Worm (Caenorhabditis elegans) whole organism, L4 larva: Measurements from ENCODE around the gene saeg-1.

Experiments used
- D1046.2 ChIP-seq: fragments of 200-800 bp; sonication (Bioruptor generic); IDR thresholded peaks from 2 replicates; pipeline ENCODE4 v1.3.6; 2022; ENCODE audit warnings: missing genetic modification characterization, missing compliant biosample characterization
- F10B5.3 ChIP-seq: sonication (generic microtip); optimal IDR thresholded peaks from 2 replicates; lab custom pipeline; 2016; ENCODE audit warnings: mild to moderate bottlenecking, missing genetic modification characterization, missing compliant biosample characterization
- R02D3.7 ChIP-seq: fragments of 150-350 bp; sonication (generic microtip); optimal IDR thresholded peaks from 3 replicates; lab custom pipeline; 2014; ENCODE audit warnings: missing biosample characterization, missing genetic modification characterization
- T20F7.1 ChIP-seq: fragments of 200-800 bp; sonication (Bioruptor generic); optimal IDR thresholded peaks from 2 replicates; lab custom pipeline; 2018; ENCODE audit warnings: mild to moderate bottlenecking, missing genetic modification characterization, missing compliant biosample characterization
- T26A8.4 ChIP-seq: fragments of 200-800 bp; sonication (Bioruptor generic); IDR thresholded peaks from 2 replicates; pipeline ENCODE4 v1.3.6; 2022; ENCODE audit warnings: missing genetic modification characterization, missing compliant biosample characterization
- Y105C5A.15 ChIP-seq: fragments of 200-800 bp; sonication (Bioruptor generic); IDR thresholded peaks from 2 replicates; pipeline ENCODE4 v1.3.6; 2022; ENCODE audit warnings: missing genetic modification characterization, missing compliant biosample characterization
- Y75B8A.6 ChIP-seq: fragments of 200-800 bp; sonication (Bioruptor generic); IDR thresholded peaks from 2 replicates; pipeline ENCODE4 v1.3.6; 2022; ENCODE audit warnings: missing genetic modification reagents, missing genetic modification characterization, missing compliant biosample characterization
- ZK337.2 ChIP-seq: fragments of 200-800 bp; sonication (Bioruptor generic); IDR thresholded peaks from 2 replicates; pipeline ENCODE4 v1.3.6; 2022; ENCODE audit warnings: missing genetic modification reagents, missing genetic modification characterization, missing compliant biosample characterization
- aha-1 ChIP-seq: fragments of 150-350 bp; peaks from one replicate; lab custom pipeline; 2014; ENCODE audit warnings: missing biosample characterization, missing genetic modification characterization
- ama-1 ChIP-seq: fragments of 150-350 bp; optimal IDR thresholded peaks from 2 replicates; lab custom pipeline; 2014; ENCODE audit warnings: inconsistent platforms, mixed read lengths
- ceh-62 ChIP-seq: sonication (generic microtip); optimal IDR thresholded peaks from 2 replicates; lab custom pipeline; 2017; ENCODE audit warnings: missing biosample characterization, missing genetic modification characterization
- ceh-82 ChIP-seq: sonication (generic microtip); optimal IDR thresholded peaks from 2 replicates; lab custom pipeline; 2017; ENCODE audit warnings: missing biosample characterization, missing genetic modification characterization
- daf-12 ChIP-seq: fragments of 150-350 bp; optimal IDR thresholded peaks from 2 replicates; lab custom pipeline; 2014; ENCODE audit warnings: missing biosample characterization, missing genetic modification reagents, missing genetic modification characterization
- daf-19 ChIP-seq: fragments of 200-800 bp; sonication (Bioruptor generic); conservative IDR thresholded peaks from 2 replicates; pipeline ENCODE4 v1.3.6; 2022; ENCODE audit warnings: missing genetic modification characterization, missing compliant biosample characterization
- dmd-6 ChIP-seq: fragments of 200-800 bp; sonication (Bioruptor generic); IDR thresholded peaks from 2 replicates; pipeline ENCODE4 v1.3.6; 2022; ENCODE audit warnings: missing genetic modification reagents, missing genetic modification characterization, missing compliant biosample characterization
- dmd-9 ChIP-seq: fragments of 200-800 bp; sonication (Bioruptor generic); IDR thresholded peaks from 2 replicates; pipeline ENCODE4 v1.3.6; 2022; ENCODE audit warnings: missing genetic modification reagents, missing genetic modification characterization, missing compliant biosample characterization
- dpl-1 ChIP-seq: fragments of 150-350 bp; optimal IDR thresholded peaks from 2 replicates; lab custom pipeline; 2014; ENCODE audit warnings: missing biosample characterization, missing genetic modification reagents, missing genetic modification characterization
- duxl-1 ChIP-seq: sonication (generic microtip); optimal IDR thresholded peaks from 2 replicates; lab custom pipeline; 2016; ENCODE audit warnings: mild to moderate bottlenecking, missing genetic modification characterization, moderate library complexity, missing compliant biosample characterization; ENCODE audit not compliant: poor library complexity
- egl-27 ChIP-seq: sonication (generic microtip); optimal IDR thresholded peaks from 3 replicates; lab custom pipeline; 2017; ENCODE audit warnings: missing biosample characterization, missing genetic modification reagents, missing genetic modification characterization
- fos-1 ChIP-seq: fragments of 150-350 bp; optimal IDR thresholded peaks from 2 replicates; lab custom pipeline; 2014; ENCODE audit warnings: missing biosample characterization, missing genetic modification characterization
- gei-8 ChIP-seq: fragments of 200-800 bp; sonication (Bioruptor generic); optimal IDR thresholded peaks from 2 replicates; lab custom pipeline; 2018; ENCODE audit warnings: mild to moderate bottlenecking, missing genetic modification characterization, missing compliant biosample characterization
- hlh-30 ChIP-seq: sonication (generic microtip); optimal IDR thresholded peaks from 2 replicates; lab custom pipeline; 2017; ENCODE audit warnings: antibody characterized with exemption, mild to moderate bottlenecking, missing genetic modification characterization, missing compliant biosample characterization; ENCODE audit not compliant: insufficient read depth
- hmg-1.1 ChIP-seq: fragments of 200-800 bp; sonication (Bioruptor generic); IDR thresholded peaks from 2 replicates; pipeline ENCODE4 v1.3.6; 2022; ENCODE audit warnings: missing genetic modification reagents, missing genetic modification characterization, missing compliant biosample characterization
- lir-3 ChIP-seq: sonication (generic microtip); optimal IDR thresholded peaks from 2 replicates; lab custom pipeline; 2016; ENCODE audit warnings: mild to moderate bottlenecking, missing genetic modification characterization, missing compliant biosample characterization
- mdl-1 ChIP-seq, 2 experiments: fragments of 150-350 bp in 1 of 2; sonication (generic microtip) in 1 of 2; optimal IDR thresholded peaks; 2 replicates each; lab custom pipeline; 2014 to 2017; ENCODE audit warnings: missing biosample characterization in 2 of 2, missing genetic modification characterization in 2 of 2
- mxl-3 ChIP-seq: fragments of 200-800 bp; sonication (Bioruptor generic); optimal IDR thresholded peaks from 2 replicates; lab custom pipeline; 2018; ENCODE audit warnings: mild to moderate bottlenecking, missing genetic modification characterization, missing compliant biosample characterization
- nhr-10 ChIP-seq: fragments of 150-350 bp; optimal IDR thresholded peaks from 2 replicates; lab custom pipeline; 2014; ENCODE audit warnings: missing biosample characterization, missing genetic modification characterization
- nhr-102 ChIP-seq: sonication (generic microtip); optimal IDR thresholded peaks from 2 replicates; lab custom pipeline; 2016; ENCODE audit warnings: mild to moderate bottlenecking, missing genetic modification characterization, moderate library complexity, missing compliant biosample characterization
- nhr-237 ChIP-seq: sonication (generic microtip); optimal IDR thresholded peaks from 2 replicates; lab custom pipeline; 2017; ENCODE audit warnings: missing biosample characterization, missing genetic modification characterization
- nhr-76 ChIP-seq: fragments of 150-350 bp; optimal IDR thresholded peaks from 2 replicates; lab custom pipeline; 2014; ENCODE audit warnings: missing biosample characterization, missing genetic modification characterization
- pqm-1 ChIP-seq: sonication (generic microtip); optimal IDR thresholded peaks from 2 replicates; lab custom pipeline; 2017; ENCODE audit warnings: missing biosample characterization, missing genetic modification characterization
- rbr-2 ChIP-seq: sonication (generic microtip); optimal IDR thresholded peaks from 2 replicates; lab custom pipeline; 2016; ENCODE audit warnings: missing genotype, missing genetic modification characterization, missing compliant biosample characterization
- sdz-12 ChIP-seq: fragments of 200-800 bp; sonication (Bioruptor generic); optimal IDR thresholded peaks from 2 replicates; lab custom pipeline; 2018; ENCODE audit warnings: mild to moderate bottlenecking, missing genetic modification characterization, missing compliant biosample characterization
- snpc-4 ChIP-seq: fragments of 150-350 bp; optimal IDR thresholded peaks from 2 replicates; lab custom pipeline; 2014; ENCODE audit warnings: missing biosample characterization, missing genetic modification characterization
- spr-1 ChIP-seq: sonication (generic microtip); optimal IDR thresholded peaks from 2 replicates; lab custom pipeline; 2016; ENCODE audit warnings: mild to moderate bottlenecking, missing genetic modification characterization, missing compliant biosample characterization
- tag-97 ChIP-seq: fragments of 200-800 bp; sonication (Bioruptor generic); IDR thresholded peaks from 2 replicates; pipeline ENCODE4 v1.3.6; 2022; ENCODE audit warnings: missing genetic modification characterization, missing compliant biosample characterization
- tra-1 ChIP-seq: fragments of 200-800 bp; sonication (Bioruptor generic); IDR thresholded peaks from 2 replicates; pipeline ENCODE4 v1.3.6; 2022; ENCODE audit warnings: missing genetic modification reagents, missing genetic modification characterization, missing compliant biosample characterization
- unc-62 ChIP-seq, 3 experiments: fragments of 150-350 bp in 1 of 3; sonication (generic microtip); optimal IDR thresholded peaks in 2 of 3; peaks in 1 of 3; 1 replicate in 1 of 3; 2 replicates in 2 of 3; lab custom pipeline; 2014 to 2017; ENCODE audit warnings: missing biosample characterization in 3 of 3, missing genetic modification characterization in 3 of 3, missing genetic modification reagents in 3 of 3, missing genotype in 1 of 3
- zfp-3 ChIP-seq: fragments of 200-800 bp; sonication (Bioruptor generic); conservative IDR thresholded peaks from 2 replicates; pipeline ENCODE4 v1.3.6; 2022; ENCODE audit warnings: missing genetic modification reagents, missing genetic modification characterization, missing compliant biosample characterization
- zip-11 ChIP-seq: fragments of 200-800 bp; sonication (Bioruptor generic); IDR thresholded peaks from 2 replicates; pipeline ENCODE4 v1.3.6; 2022; ENCODE audit warnings: missing genetic modification characterization, missing compliant biosample characterization

The saeg-1 gene

DNA sequence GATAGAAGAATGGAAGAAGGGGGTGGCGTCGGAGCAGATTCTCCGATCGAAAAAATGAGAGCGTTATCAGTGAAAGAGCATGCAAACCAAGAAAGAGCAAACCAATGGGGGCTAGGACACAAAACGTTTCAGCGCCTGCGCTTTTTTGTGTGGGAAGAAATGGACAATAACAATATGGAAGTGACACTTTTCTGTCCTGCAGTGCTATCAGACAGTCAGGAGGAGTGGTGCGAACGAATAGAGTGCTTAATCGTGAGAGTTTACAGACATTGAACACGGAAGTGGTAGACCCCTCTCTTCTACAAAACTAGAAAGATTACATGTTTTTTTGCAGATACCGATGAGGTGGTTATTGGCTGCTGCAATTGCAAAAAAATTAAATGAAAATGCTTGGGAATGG lies 10.1 kb downstream of the saeg-1 start (continued):
- TF ChIP-seq F10B5.3 (no peak), daf-19 (GFP tag; lab: Robert Waterston, UW) (no peak), D1046.2 (GFP tag; lab: Robert Waterston, UW) (no peak), dmd-6 (GFP tag; lab: Robert Waterston, UW) (peak; percentile 97), hmg-1.1 (no peak), ama-1 (lab: Kevin White, UChicago) (no peak), T20F7.1 (no peak), gei-8 (no peak), unc-62 (GFP tag; optimal IDR thresholded peaks at IDR 0.05 in 1 of 2; lab: Kevin White, UChicago) (peak in 1 of 2 experiments; percentile 87), unc-62 (tag; optimal IDR thresholded peaks at IDR 0.05; lab: Kevin White, UChicago) (no peak), fos-1 (tag; lab: Kevin White, UChicago) (no peak), ceh-82 (tag; lab: Kevin White, UChicago) (no peak), duxl-1 (tag; lab: Kevin White, UChicago) (no peak), pqm-1 (peak; percentile 98), tra-1 (GFP tag; lab: Robert Waterston, UW) (peak; percentile 66), daf-12 (tag; lab: Kevin White, UChicago) (no peak), R02D3.7 (no peak), ceh-62 (tag; lab: Kevin White, UChicago) (no peak), dmd-9 (no peak), zip-11 (no peak), hlh-30 (no peak), mxl-3 (GFP tag; lab: Kevin White, UChicago) (peak; percentile 50)

DNA sequence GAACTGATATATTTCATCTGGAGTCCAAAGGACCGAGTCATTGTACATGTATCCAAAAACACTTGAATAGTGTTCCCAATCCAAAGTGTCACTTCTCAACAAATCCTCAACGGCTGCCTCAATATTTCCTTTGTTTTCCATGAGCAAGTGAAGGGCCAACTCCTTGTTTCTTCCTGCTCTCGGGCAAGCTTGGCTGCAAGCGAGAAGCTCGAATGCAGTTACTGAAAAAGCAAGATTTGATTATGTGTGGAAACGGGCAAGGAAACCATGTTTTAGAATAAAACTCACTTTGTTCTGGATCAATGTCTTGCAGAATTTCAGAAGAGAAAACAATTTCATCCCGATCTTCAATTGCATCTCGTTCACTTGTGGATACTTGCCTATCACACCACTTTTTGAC lies 11.3 kb downstream of the saeg-1 start:
- TF ChIP-seq spr-1 (tag; lab: Kevin White, UChicago): no peak
- no peak for TF ChIP-seq zfp-3 (GFP tag; lab: Robert Waterston, UW)
- TF ChIP-seq nhr-237 (tag; lab: Kevin White, UChicago): no peak
- no peak for TF ChIP-seq zip-11
- peak; percentile 49 for TF ChIP-seq ama-1 (lab: Kevin White, UChicago)
- TF ChIP-seq ZK337.2 (GFP tag; lab: Robert Waterston, UW): no peak
- no peak for TF ChIP-seq nhr-10 (tag; lab: Kevin White, UChicago)
- TF ChIP-seq dpl-1: no peak
- TF ChIP-seq rbr-2: no peak
- peak in 1 of 2 experiments; percentile 75 for TF ChIP-seq unc-62 (GFP tag; optimal IDR thresholded peaks at IDR 0.05 in 1 of 2; lab: Kevin White, UChicago)
- TF ChIP-seq unc-62 (tag; optimal IDR thresholded peaks at IDR 0.05; lab: Kevin White, UChicago): no peak
- no peak for TF ChIP-seq tag-97 (GFP tag; lab: Robert Waterston, UW)
- TF ChIP-seq snpc-4: no peak

DNA sequence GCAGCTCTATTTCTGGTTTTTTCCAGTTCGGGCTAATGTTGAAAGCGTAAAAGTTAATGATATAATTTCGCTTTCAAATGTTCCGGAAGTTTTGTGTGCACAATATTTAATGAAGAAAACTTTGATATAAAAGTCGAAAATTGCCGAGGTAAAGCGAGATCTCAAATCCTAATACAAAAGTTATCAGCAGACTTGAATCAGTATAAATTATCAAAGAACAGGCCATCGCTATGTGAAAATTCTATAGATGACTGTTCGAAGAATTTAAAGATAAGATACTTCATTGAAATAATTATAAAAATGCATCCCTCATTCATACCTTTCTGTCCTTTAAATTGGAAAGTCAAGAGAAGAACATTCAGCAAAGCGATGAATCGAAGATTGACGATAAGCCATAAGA lies 18.6 kb downstream of the saeg-1 start, which contains the start of gene C29A12.6:
TSS of gene C29A12.6 (plus strand) at position 301 of the 400 bp plus-strand sequence.
- TF ChIP-seq egl-27 (tag; lab: Kevin White, UChicago) (no peak), aha-1 (peak; percentile 13), nhr-76 (tag; lab: Kevin White, UChicago) (no peak)
- TF ChIP-seq, all 104 proteins: peak for 1

DNA sequence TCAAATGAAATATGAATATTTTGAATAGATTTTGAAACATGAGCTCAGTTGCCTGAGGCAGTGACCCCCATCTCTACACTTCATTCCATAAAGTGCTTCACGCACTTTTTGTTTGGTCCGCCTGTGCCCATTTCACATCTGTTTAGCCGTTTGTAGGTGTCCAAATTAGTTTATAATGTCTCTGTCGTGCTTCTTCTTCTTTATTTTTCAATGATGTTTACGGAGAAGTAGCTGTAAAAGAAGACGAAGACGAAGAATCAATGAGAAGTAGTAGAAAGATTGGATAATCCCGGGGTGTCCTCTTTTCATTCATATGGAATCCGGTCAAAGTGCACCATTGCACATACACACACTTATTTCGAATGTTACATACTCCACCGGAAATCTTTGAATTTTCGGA lies 26.1 kb downstream of the saeg-1 start:
- no peak for TF ChIP-seq T26A8.4 (GFP tag; lab: Robert Waterston, UW)
- TF ChIP-seq unc-62 (GFP tag; optimal IDR thresholded peaks at IDR 0.05 in 1 of 2; lab: Kevin White, UChicago): peak in 1 of 2 experiments; percentile 35
- no peak for TF ChIP-seq unc-62 (tag; optimal IDR thresholded peaks at IDR 0.05; lab: Kevin White, UChicago)

DNA sequence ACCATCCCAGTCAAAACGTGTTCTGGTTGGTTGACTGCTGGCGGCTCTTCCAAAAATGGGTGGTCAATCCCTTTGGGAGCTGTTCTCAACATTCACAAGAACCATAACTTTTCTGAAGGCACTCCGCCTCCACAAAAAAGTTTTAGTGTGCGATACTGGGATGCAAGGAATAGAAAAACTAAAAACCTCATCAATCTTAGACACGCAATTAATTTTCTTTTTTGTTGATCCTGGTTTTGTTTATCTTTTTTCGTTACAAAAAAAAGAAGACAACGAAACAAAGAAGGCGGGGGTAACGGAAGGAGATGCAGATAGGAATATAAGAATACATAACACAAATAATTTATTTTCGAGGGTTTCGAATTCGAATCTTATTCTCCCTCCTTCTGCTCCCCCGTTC lies 27.3 kb downstream of the saeg-1 start:
- no peak for TF ChIP-seq egl-27 (tag; lab: Kevin White, UChicago)
- no peak for TF ChIP-seq duxl-1 (tag; lab: Kevin White, UChicago)
- no peak for TF ChIP-seq D1046.2 (GFP tag; lab: Robert Waterston, UW)
- no peak for TF ChIP-seq gei-8
- no peak for TF ChIP-seq mdl-1 (tag; optimal IDR thresholded peaks at IDR 0.05; lab: Kevin White, UChicago)
- peak in 1 of 2 experiments; percentile 85 for TF ChIP-seq unc-62 (GFP tag; optimal IDR thresholded peaks at IDR 0.05 in 1 of 2; lab: Kevin White, UChicago)
- no peak for TF ChIP-seq unc-62 (tag; optimal IDR thresholded peaks at IDR 0.05; lab: Kevin White, UChicago)
- no peak for TF ChIP-seq Y75B8A.6
- TF ChIP-seq aha-1: peak; percentile 8
- no peak for TF ChIP-seq nhr-102
- no peak for TF ChIP-seq sdz-12 (GFP tag; lab: Kevin White, UChicago)
- TF ChIP-seq dmd-6 (GFP tag; lab: Robert Waterston, UW): no peak
- TF ChIP-seq Y105C5A.15 (GFP tag; lab: Robert Waterston, UW): no peak
- no peak for TF ChIP-seq zip-11
- no peak for TF ChIP-seq lir-3 (tag; lab: Kevin White, UChicago)
- no peak for TF ChIP-seq dmd-9
